Fruit fly (Drosophila melanogaster) ovary, adult (tissue): ENCODE results near the gene Mettl14.

Experiments
- CG17801 ChIP-seq: fragments of 200-800 bp; optimal IDR thresholded peaks from 2 replicates; lab custom pipeline; 2019; ENCODE audit warnings: missing biosample characterization, mild to moderate bottlenecking, missing genetic modification characterization, moderate library complexity; ENCODE audit not compliant: partially characterized antibody

Gene Mettl14

dm6 chr2L:8286595-8286994 is 21.6 kb upstream of the Mettl14 start:
- TF ChIP-seq CG17801 = no peak

DNA sequence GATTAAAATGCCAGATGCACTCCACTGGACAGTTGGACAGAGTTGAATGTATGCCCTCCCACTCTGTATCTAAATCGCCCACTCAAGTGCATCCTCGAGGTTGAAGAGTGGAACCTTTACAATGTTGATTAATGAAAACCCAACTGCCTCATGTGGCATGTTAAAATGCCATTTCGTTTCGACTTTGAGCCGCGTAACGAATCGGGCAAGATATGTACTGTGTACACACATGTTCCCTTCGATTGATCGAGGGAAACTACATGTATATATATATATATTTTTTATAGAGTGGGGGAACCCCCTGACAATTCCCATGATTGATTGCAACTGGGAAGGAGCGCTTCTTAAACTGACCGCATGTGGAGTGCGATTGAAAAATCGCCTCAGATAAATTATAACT is 20.1 kb upstream of the Mettl14 start:
- no peak for TF ChIP-seq CG17801

DNA sequence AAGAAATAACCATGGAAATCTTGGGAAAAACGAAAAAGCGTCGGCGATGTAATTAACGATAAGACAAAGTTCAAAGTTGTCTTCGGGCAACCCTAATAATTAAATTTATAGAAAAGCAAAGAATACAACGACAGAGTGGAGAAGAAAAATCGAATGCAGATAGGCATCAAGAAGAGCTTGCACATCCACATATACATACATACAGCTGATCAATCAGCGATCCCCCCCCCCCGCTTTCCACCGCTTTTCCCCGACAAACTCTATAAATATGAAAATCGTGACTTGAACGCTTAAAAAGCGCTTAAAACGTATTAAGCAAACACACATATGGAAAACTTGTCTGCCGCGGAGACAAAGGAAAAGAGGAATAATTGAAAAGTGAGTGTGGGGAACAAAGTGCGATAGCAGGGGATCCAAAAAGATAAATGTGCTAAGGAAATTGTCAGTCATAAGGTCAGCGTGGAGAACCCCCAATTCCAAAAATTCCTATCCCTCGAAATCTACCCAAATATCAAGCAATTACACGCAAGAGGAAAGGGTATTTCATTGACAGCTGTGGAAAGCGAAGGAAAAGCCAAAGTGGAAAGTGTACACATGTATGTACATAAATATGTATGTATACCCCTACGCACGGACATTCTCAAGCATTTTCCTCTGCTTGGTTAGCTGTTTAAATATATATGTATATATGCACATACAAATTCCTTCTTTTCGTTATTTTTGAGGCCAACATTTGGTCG is 18.7 kb upstream of the Mettl14 start:
- no peak for TF ChIP-seq CG17801

DNA sequence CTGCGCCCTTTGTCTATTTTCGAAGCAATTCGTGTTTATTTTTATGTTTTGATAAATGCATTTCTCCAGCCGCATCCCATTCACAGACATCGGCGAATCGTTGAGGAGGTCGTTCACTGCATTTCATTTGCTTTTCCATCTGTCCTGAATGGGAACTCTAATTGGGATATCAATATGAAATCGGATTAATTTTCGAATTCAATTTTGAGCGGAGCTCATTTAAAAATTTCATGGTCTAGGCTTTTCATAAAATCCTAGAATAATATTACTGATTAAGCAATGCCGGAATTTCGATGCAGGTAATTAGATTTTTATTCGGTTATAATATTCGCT is 18.2 kb upstream of the Mettl14 start:
- no peak for TF ChIP-seq CG17801

dm6 chr2L:8290653-8291233 is 17.5 kb upstream of the Mettl14 start:
- no peak for TF ChIP-seq CG17801

DNA sequence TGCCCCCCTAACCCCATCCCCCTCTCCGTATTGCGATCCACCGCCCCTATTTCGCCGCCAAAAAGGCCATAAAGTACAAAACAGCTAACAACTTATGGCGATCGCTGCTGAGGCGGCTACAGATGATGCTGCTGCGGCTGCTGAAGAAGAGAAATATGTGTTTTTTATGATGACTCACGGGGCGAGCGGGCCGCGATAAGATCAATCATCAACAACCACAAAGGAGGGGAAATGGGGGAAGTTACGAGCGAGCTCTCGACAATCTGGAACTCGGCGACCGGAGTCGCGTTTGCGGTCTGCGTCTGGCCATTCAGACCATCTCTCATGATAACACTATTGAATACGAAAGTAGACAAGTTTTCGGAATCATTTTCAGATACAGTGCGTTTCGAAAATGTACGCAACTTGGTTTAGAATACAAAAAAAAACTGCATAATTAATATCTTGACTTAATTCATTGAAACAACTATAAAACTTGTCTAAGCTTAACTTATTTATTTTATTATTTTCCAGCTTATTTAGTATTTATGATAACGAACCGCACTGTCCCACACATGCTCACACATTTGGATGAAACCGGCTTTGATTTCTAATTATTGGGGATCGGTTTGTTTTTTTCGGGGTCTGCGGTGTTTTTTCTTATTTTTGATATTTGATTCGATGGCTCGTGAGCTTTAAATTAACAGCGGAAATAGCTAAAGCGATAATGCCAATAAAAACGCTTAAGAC is 15.9 kb upstream of the Mettl14 start:
- no peak for TF ChIP-seq CG17801

- no peak for TF ChIP-seq CG17801
Measured at dm6 chr2L:8293449-8293848, 14.8 kb upstream of the Mettl14 start.

dm6 chr2L:8294043-8294442 is 14.2 kb upstream of the Mettl14 start:
- no peak for TF ChIP-seq CG17801

DNA sequence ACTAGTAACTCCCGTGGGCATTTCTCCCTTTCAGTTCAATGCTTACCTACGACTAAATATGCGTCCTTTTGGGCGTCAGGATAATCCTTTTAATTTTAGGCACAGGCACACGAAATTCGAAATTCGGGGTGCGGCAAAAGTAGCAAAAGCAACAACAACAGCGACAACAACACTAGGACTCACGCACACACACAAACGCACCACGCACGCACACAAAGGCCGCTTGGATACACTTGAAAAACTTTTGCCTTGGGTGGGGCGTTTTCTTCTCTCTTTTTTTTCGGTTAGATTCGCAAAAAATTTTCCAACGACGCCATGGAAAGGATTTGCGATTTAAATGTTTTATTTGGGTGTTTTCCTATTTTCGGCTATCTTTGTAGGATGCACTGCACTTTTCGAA is 11.8 kb upstream of the Mettl14 start:
- no peak for TF ChIP-seq CG17801

- no peak for TF ChIP-seq CG17801
Measured at dm6 chr2L:8297070-8297469, 11.2 kb upstream of the Mettl14 start.

- TF ChIP-seq CG17801 = peak; percentile 52
Measured at dm6 chr2L:8299194-8299811, 8.9 kb upstream of the Mettl14 start.

DNA sequence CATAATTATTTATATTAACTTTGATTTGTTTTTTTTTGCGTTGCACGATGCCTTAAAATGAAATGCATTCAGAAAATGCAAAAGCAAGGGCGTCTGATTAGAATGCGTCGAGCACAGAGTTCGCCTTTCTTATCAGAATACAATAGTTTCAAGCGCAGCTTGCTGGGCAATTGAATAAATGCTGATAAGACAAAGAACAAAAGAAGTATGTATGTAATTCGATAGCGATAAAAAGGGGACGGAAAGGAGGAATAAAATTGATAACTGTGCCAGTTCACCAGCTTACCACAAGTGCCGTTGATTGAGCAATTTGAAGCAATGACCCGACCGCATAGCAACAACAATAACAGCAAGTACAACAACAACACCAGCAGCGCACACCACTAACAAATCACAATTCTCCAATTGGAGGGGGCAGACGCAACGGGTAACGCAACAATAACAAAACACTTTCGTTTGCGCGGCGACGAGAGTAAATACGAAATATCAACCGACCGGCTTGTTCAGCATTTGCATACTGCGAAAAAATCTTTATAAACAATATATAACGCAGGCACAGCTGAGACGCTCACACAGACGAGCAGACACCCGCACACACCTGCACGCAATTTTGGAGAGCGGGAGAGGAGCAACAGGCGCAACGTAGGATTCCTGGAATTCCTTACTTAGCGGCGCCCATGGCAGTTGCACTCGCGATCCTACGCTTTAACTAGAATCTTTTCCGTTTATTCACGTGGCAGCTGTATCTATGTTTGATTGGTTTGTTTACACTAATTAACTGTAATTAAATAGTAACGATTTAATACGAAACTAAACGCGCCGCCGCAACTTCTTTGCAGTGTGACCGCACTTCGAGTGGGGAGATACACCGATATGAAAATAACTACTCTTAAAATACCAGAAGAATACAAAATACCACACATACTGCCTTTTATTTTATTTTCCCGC is 7.7 kb upstream of the Mettl14 start, which contains the start of gene Btk:
Gene Btk (minus strand): TSS at position 860 of the 948 bp plus-strand sequence.
- no peak for TF ChIP-seq CG17801

DNA sequence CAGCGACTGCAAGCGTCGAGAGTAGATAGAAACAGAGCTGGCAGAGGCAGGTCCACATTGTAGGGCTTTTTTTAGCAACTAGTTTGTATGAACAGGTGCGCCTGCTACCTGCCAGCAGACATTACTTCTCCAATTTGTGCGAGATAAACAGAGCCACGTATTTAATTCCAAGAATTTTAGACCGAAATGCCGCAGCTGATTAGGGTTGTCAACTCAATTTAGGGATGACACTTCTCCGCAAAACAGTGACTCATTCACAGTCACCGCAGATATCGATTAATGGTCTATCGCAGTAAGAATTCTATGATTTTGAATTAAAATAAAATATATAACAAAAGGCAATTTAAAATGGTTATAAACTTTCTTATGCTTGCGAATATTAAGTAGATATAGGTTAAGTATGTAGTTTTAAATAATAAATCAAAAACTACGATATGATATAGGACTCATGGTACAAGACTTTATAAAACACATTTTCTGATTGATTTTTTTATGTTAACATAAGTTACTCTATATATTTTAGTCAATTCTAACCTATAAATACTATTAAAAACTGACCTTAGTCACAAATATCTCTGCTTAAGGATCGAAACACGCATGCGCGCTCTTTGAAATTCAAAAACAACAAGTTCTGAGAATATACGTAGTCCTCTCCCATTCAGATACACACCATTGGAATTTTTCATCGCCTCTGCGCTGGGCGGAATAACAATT is 5.3 kb upstream of the Mettl14 start, which contains the start of the genes wol and Scgalpha:
Gene wol (minus strand): TSS at position 220 of the 714 bp plus-strand sequence.
Gene Scgalpha (plus strand): TSS at position 664 of the 714 bp plus-strand sequence.
- TF ChIP-seq CG17801 = no peak

- no peak for TF ChIP-seq CG17801
Measured at dm6 chr2L:8304635-8305034, 3.6 kb upstream of the Mettl14 start.

dm6 chr2L:8305409-8305808 is 2.8 kb upstream of the Mettl14 start, which contains the start of gene CG7840:
CG7840 (plus strand) TSS chr2L:8305586.
- TF ChIP-seq CG17801 = peak; percentile 33
